Worm (Caenorhabditis elegans) whole organism, late embryonic: ENCODE data around the gene C33H5.13.

Source experiments
- C38D4.7 ChIP-seq: fragments of 200-800 bp; sonication (Bioruptor generic); optimal IDR thresholded peaks from 2 replicates; lab custom pipeline; 2018; ENCODE audit warnings: mild to moderate bottlenecking, missing genetic modification characterization, moderate library complexity, missing compliant biosample characterization
- F13H6.1 ChIP-seq: sonication (generic microtip); optimal IDR thresholded peaks from 2 replicates; lab custom pipeline; 2016; ENCODE audit warnings: missing genetic modification characterization, missing compliant biosample characterization
- K09A11.1 ChIP-seq: sonication (generic microtip); optimal IDR thresholded peaks from 2 replicates; lab custom pipeline; 2017; ENCODE audit warnings: antibody characterized with exemption, mild to moderate bottlenecking, missing genetic modification characterization, missing compliant biosample characterization; ENCODE audit not compliant: insufficient read depth
- ahr-1 ChIP-seq: sonication (generic microtip); optimal IDR thresholded peaks from 2 replicates; lab custom pipeline; 2016; ENCODE audit warnings: missing genetic modification characterization, missing compliant biosample characterization
- ama-1 ChIP-seq: fragments of 150-350 bp; optimal IDR thresholded peaks from 2 replicates; lab custom pipeline; 2014
- ceh-14 ChIP-seq: sonication (generic microtip); optimal IDR thresholded peaks from 2 replicates; lab custom pipeline; 2016; ENCODE audit warnings: missing genotype, missing genetic modification characterization, missing compliant biosample characterization
- ceh-18 ChIP-seq: sonication (generic microtip); optimal IDR thresholded peaks from 2 replicates; lab custom pipeline; 2016; ENCODE audit warnings: missing genetic modification characterization, missing compliant biosample characterization
- ceh-2 ChIP-seq: sonication (generic microtip); optimal IDR thresholded peaks from 2 replicates; lab custom pipeline; 2016; ENCODE audit warnings: missing genotype, missing genetic modification characterization, missing compliant biosample characterization
- ceh-22 ChIP-seq: sonication (generic microtip); optimal IDR thresholded peaks from 2 replicates; lab custom pipeline; 2017; ENCODE audit warnings: missing biosample characterization, missing genetic modification characterization
- ceh-24 ChIP-seq: sonication (generic microtip); optimal IDR thresholded peaks from 2 replicates; lab custom pipeline; 2016; ENCODE audit warnings: mild to moderate bottlenecking, missing genetic modification characterization, missing compliant biosample characterization
- ceh-48 ChIP-seq: sonication (generic microtip); optimal IDR thresholded peaks from 2 replicates; lab custom pipeline; 2016; ENCODE audit warnings: missing genetic modification characterization, inconsistent platforms, missing compliant biosample characterization
- ceh-6 ChIP-seq: fragments of 200-800 bp; sonication (Bioruptor generic); optimal IDR thresholded peaks from 2 replicates; lab custom pipeline; 2018; ENCODE audit warnings: mild to moderate bottlenecking, missing genetic modification characterization, missing compliant biosample characterization
- ceh-9 ChIP-seq: sonication (generic microtip); optimal IDR thresholded peaks from 2 replicates; lab custom pipeline; 2016; ENCODE audit warnings: mild to moderate bottlenecking, missing genetic modification characterization, inconsistent platforms, missing compliant biosample characterization
- dmd-4 ChIP-seq: sonication (generic microtip); optimal IDR thresholded peaks from 2 replicates; lab custom pipeline; 2016; ENCODE audit warnings: borderline replicate concordance, missing genetic modification characterization, missing compliant biosample characterization
- dve-1 ChIP-seq: sonication (generic microtip); optimal IDR thresholded peaks from 2 replicates; lab custom pipeline; 2017; ENCODE audit warnings: antibody characterized with exemption, mild to moderate bottlenecking, missing genetic modification characterization, missing compliant biosample characterization
- elt-2 ChIP-seq: sonication (generic microtip); optimal IDR thresholded peaks from 2 replicates; lab custom pipeline; 2016; ENCODE audit warnings: missing genetic modification reagents, missing genetic modification characterization, missing compliant biosample characterization
- eyg-1 ChIP-seq: sonication (generic microtip); optimal IDR thresholded peaks from 2 replicates; lab custom pipeline; 2016; ENCODE audit warnings: missing genotype, missing genetic modification characterization, missing compliant biosample characterization
- gmeb-2 ChIP-seq: sonication (generic microtip); optimal IDR thresholded peaks from 2 replicates; lab custom pipeline; 2016; ENCODE audit warnings: missing genetic modification characterization, inconsistent platforms, missing compliant biosample characterization
- hlh-30 ChIP-seq: sonication (generic microtip); optimal IDR thresholded peaks from 2 replicates; lab custom pipeline; 2017; ENCODE audit warnings: antibody characterized with exemption, missing genetic modification characterization, missing compliant biosample characterization; ENCODE audit not compliant: insufficient read depth
- hlh-6 ChIP-seq: sonication (generic microtip); optimal IDR thresholded peaks from 2 replicates; lab custom pipeline; 2016; ENCODE audit warnings: missing genotype, missing genetic modification characterization, missing compliant biosample characterization
- hlh-8 ChIP-seq: sonication (generic microtip); optimal IDR thresholded peaks from 2 replicates; lab custom pipeline; 2016; ENCODE audit warnings: missing genotype, missing genetic modification characterization, missing compliant biosample characterization
- lim-6 ChIP-seq: sonication (generic microtip); optimal IDR thresholded peaks from 2 replicates; lab custom pipeline; 2016; ENCODE audit warnings: missing genetic modification characterization, missing compliant biosample characterization
- lin-11 ChIP-seq: fragments of 200-800 bp; sonication (Bioruptor generic); optimal IDR thresholded peaks from 2 replicates; lab custom pipeline; 2018; ENCODE audit warnings: mild to moderate bottlenecking, missing genetic modification characterization, missing compliant biosample characterization
- mec-3 ChIP-seq: sonication (generic microtip); optimal IDR thresholded peaks from 2 replicates; lab custom pipeline; 2016; ENCODE audit warnings: borderline replicate concordance, missing genetic modification characterization, missing compliant biosample characterization
- nfya-1 ChIP-seq: sonication (generic microtip); optimal IDR thresholded peaks from 2 replicates; lab custom pipeline; 2017; ENCODE audit warnings: missing genetic modification characterization, mild to moderate bottlenecking, missing compliant biosample characterization, antibody characterized with exemption, moderate library complexity
- nhr-11 ChIP-seq: fragments of 150-350 bp; optimal IDR thresholded peaks from 2 replicates; lab custom pipeline; 2014; ENCODE audit warnings: missing biosample characterization, missing genetic modification characterization
- npax-4 ChIP-seq: sonication (generic microtip); optimal IDR thresholded peaks from 2 replicates; lab custom pipeline; 2016; ENCODE audit warnings: missing genetic modification characterization, missing compliant biosample characterization
- odd-2 ChIP-seq: sonication (generic microtip); optimal IDR thresholded peaks from 2 replicates; lab custom pipeline; 2017; ENCODE audit warnings: antibody characterized with exemption, mild to moderate bottlenecking, missing genetic modification characterization, missing compliant biosample characterization
- pag-3 ChIP-seq: sonication (generic microtip); optimal IDR thresholded peaks from 2 replicates; lab custom pipeline; 2016; ENCODE audit warnings: missing compliant biosample characterization, missing genetic modification characterization, borderline replicate concordance
- pax-1 ChIP-seq: fragments of 150-350 bp; optimal IDR thresholded peaks from 2 replicates; lab custom pipeline; 2014; ENCODE audit warnings: missing biosample characterization, missing genetic modification characterization
- pha-4 ChIP-seq: fragments of 150-350 bp; optimal IDR thresholded peaks from 2 replicates; lab custom pipeline; 2018; ENCODE audit warnings: missing biosample characterization, missing genetic modification reagents, missing genetic modification characterization
- pros-1 ChIP-seq: fragments of 150-350 bp; optimal IDR thresholded peaks from 2 replicates; lab custom pipeline; 2014; ENCODE audit warnings: missing biosample characterization, missing genetic modification reagents, missing genetic modification characterization
- sox-2 ChIP-seq: fragments of 200-800 bp; sonication (Bioruptor generic); IDR thresholded peaks from 2 replicates; pipeline ENCODE4 v1.3.6; 2022; ENCODE audit warnings: missing genetic modification reagents, missing genetic modification characterization, missing compliant biosample characterization
- tbx-7 ChIP-seq: sonication (generic microtip); optimal IDR thresholded peaks from 2 replicates; lab custom pipeline; 2016; ENCODE audit warnings: missing genotype, missing genetic modification characterization, missing compliant biosample characterization
- ttx-3 ChIP-seq: sonication (generic microtip); optimal IDR thresholded peaks from 2 replicates; lab custom pipeline; 2016; ENCODE audit warnings: missing genetic modification reagents, missing genetic modification characterization, missing compliant biosample characterization
- unc-3 ChIP-seq, 2 experiments: fragments of 200-800 bp in 1 of 2; sonication (Bioruptor generic) in 1 of 2; sonication (generic microtip) in 1 of 2; conservative IDR thresholded peaks in 1 of 2; optimal IDR thresholded peaks in 1 of 2; 2 replicates each; pipeline versions ENCODE4 v1.3.6 to Lab custom; 2016 to 2022; ENCODE audit warnings: missing compliant biosample characterization in 2 of 2, missing genetic modification characterization in 2 of 2, missing genetic modification reagents in 1 of 2
- unc-55 ChIP-seq: sonication (generic microtip); optimal IDR thresholded peaks from 2 replicates; lab custom pipeline; 2017; ENCODE audit warnings: missing biosample characterization, missing genetic modification reagents, missing genetic modification characterization
- zip-5 ChIP-seq: sonication (generic microtip); optimal IDR thresholded peaks from 2 replicates; lab custom pipeline; 2016; ENCODE audit warnings: missing genetic modification characterization, missing compliant biosample characterization
- ztf-16 ChIP-seq: sonication (generic microtip); optimal IDR thresholded peaks from 2 replicates; lab custom pipeline; 2017; ENCODE audit warnings: missing genetic modification characterization, missing compliant biosample characterization

The C33H5.13 gene

DNA sequence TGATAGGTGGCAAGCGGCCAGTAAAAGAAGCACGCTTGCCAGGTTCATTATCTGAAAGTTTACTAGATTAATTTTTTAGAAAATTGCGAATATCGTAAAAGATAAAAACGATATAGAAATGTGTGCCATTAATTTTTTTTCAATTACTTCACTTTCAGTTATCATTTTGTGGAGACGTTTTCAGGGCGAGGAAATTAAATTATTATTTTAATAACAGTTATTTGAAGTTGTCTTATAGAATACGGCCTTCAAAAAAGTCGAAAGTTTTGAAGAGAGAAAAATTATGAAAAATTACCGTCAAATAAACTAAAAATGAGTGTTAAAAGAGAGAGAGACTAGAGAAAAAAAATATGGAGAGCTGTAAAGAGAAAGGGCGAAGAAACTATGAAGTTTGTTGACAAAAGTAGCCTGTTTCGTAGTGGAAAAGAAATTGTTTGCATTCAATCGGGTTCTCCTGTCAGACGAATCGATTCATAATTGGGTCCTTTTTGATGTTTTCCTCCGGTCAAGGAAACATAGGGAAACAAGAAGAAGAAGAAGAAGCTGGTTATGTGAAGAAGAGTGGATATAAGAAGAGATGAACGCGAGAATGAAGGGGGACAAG, 42.7 kb upstream of the C33H5.13 start, which contains the start of gene erp-44.2:
erp-44.2 (minus strand) TSS at position 51 of the 604 bp plus-strand sequence.
- TF ChIP-seq nfya-1 (tag; lab: Kevin White, UChicago) (no peak), ceh-22 (no peak), ceh-24 (tag; lab: Kevin White, UChicago) (no peak), C38D4.7 (GFP tag; lab: Kevin White, UChicago) (no peak), K09A11.1 (no peak)
- TF ChIP-seq, all 69 proteins: peak for 0

DNA sequence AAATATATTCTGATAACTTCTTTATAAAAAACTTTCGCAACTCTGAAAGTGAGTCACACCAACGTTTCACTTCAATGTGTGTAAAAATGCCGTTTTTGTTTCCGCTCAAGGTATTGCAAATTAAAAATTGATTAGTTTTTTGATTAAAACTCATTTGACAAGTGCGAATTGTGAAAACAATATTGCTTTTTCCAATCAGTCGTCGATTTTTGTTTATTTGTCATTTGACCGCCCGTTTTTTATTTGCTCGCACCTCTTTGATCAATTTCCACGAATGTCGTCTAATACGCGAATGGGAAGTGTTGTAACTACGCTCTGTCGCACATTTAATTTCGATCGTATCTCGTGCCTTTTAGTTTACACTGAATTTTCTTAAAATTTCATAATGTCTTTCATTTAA, 38.1 kb upstream of the C33H5.13 start, which contains the start of gene mvb-12:
mvb-12 (plus strand) TSS at position 375 of the 400 bp plus-strand sequence.
- TF ChIP-seq pag-3 (tag; lab: Kevin White, UChicago) = no peak
- TF ChIP-seq ztf-16 = no peak
- TF ChIP-seq pros-1 = no peak
- TF ChIP-seq elt-2 (tag; lab: Kevin White, UChicago) = no peak
- peak; percentile 29 for TF ChIP-seq hlh-30 (tag; lab: Kevin White, UChicago)
- no peak for TF ChIP-seq K09A11.1
- peak; percentile 40 for TF ChIP-seq ceh-14 (tag; lab: Kevin White, UChicago)
- TF ChIP-seq, all 69 proteins: peak for 2

DNA sequence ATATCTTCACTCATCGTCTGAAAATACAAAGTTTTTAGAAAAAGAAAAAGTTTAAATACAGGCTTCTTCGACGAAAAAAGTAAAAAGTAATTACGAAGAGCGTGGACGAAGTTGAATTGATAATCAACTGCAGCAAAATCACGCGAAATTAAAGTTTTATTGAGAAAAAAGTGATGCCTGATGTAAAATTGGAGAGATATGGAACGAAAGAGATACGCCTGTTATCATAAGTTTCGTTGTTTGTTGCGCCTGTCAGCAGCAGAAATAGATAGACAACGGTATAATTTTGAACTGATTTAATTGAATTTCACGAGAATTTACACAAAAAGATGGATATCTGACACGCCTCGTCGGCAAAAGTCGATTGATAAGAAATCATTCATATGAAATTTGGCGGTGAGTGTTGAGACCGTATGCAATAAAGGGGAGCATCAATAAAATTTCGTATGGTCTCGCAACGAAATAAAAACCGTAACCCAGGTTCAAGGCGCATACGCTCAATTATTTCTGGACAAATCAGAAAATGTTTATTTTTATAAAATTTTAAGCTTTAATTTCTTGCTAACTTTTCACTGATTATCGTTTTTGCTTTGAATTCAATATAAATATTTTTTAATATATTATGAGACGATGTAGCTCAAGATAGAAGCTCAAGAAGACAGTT, 37.3 kb upstream of the C33H5.13 start, which contains the start of gene C06A6.4:
C06A6.4 (minus strand) TSS at position 24 of the 664 bp plus-strand sequence.
- no peak for TF ChIP-seq F13H6.1 (tag; lab: Kevin White, UChicago)
- no peak for TF ChIP-seq mec-3 (tag; lab: Kevin White, UChicago)
- peak; percentile 2 for TF ChIP-seq elt-2 (tag; lab: Kevin White, UChicago)
- no peak for TF ChIP-seq unc-3 (GFP tag; conservative IDR thresholded peaks at IDR 0.05; lab: Robert Waterston, UW)
- TF ChIP-seq unc-3 (tag; optimal IDR thresholded peaks at IDR 0.05; lab: Kevin White, UChicago) = no peak

DNA sequence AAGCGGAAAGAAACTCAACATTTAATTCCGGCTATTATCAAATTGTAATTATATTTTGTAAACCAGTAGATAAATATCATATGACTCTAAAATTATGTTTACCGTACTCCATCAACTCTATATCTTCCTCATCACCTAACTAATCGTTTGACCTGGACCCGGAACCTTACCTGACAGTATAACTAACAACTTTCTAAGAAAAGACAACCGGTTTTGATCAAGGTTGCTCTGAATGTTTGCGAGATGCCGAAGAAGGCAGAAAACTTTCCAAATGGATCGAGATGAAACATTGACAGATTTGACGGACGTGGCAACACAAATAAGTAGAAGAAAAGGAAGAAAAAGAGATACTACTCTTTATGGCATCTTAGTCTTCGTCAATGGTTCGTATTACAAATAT, 32.6 kb upstream of the C33H5.13 start:
- TF ChIP-seq ama-1 (lab: Kevin White, UChicago) (no peak), odd-2 (tag; lab: Kevin White, UChicago) (no peak), pha-4 (no peak), K09A11.1 (no peak), hlh-6 (tag; lab: Kevin White, UChicago) (no peak), unc-55 (no peak), ceh-2 (tag; lab: Kevin White, UChicago) (no peak), lim-6 (tag; lab: Kevin White, UChicago) (no peak), nhr-11 (tag; lab: Kevin White, UChicago) (no peak), ttx-3 (tag; lab: Kevin White, UChicago) (no peak), ceh-48 (tag; lab: Kevin White, UChicago) (no peak), ahr-1 (no peak), hlh-8 (tag; lab: Kevin White, UChicago) (no peak), eyg-1 (tag; lab: Kevin White, UChicago) (no peak)

DNA sequence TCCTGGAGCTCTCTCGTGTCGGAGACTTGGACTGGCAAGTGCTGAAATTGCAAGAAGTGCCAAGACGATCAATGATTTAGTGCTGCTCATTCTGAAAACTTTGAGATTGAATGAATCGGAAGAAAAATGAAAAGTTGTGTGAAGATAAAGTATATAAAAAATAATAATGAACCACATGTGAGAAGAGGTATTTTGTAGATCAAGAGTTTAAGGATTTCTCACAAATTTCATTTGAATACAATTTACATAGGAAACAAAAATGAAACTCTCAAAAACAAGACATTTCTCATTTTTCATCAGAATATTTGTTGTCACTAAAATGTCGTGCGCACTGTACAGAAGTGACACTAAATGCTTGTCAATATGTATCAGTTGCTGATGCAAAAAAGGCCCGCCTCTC, 30.5 kb upstream of the C33H5.13 start, which contains the start of gene T14A8.2:
T14A8.2 (minus strand) TSS at position 101 of the 400 bp plus-strand sequence.
- TF ChIP-seq pax-1 (no peak), ceh-9 (tag; lab: Kevin White, UChicago) (no peak), C38D4.7 (GFP tag; lab: Kevin White, UChicago) (no peak), ceh-6 (GFP tag; lab: Kevin White, UChicago) (no peak), sox-2 (GFP tag; lab: Robert Waterston, UW) (no peak), tbx-7 (tag; lab: Kevin White, UChicago) (no peak), unc-55 (no peak), dmd-4 (tag; lab: Kevin White, UChicago) (no peak), ceh-24 (tag; lab: Kevin White, UChicago) (no peak), gmeb-2 (tag; lab: Kevin White, UChicago) (no peak), npax-4 (tag; lab: Kevin White, UChicago) (no peak), ceh-18 (tag; lab: Kevin White, UChicago) (no peak), lin-11 (tag; lab: Kevin White, UChicago) (no peak), ceh-48 (tag; lab: Kevin White, UChicago) (no peak), dve-1 (no peak), zip-5 (no peak)
